Fruit fly (Drosophila melanogaster) whole organism, adult: ENCODE results near the gene CG42762.

ENCODE experiments used
- kay ChIP-seq: fragments of 200-800 bp; sonication (Bioruptor generic); peaks from one replicate; lab custom pipeline; 2016; ENCODE audit warnings: missing biosample characterization, missing genetic modification characterization, borderline replicate concordance
- toe ChIP-seq: fragments of 200-800 bp; sonication (Bioruptor generic); optimal IDR thresholded peaks from 2 replicates; lab custom pipeline; 2016; ENCODE audit warnings: missing biosample characterization, missing genetic modification characterization

DNA sequence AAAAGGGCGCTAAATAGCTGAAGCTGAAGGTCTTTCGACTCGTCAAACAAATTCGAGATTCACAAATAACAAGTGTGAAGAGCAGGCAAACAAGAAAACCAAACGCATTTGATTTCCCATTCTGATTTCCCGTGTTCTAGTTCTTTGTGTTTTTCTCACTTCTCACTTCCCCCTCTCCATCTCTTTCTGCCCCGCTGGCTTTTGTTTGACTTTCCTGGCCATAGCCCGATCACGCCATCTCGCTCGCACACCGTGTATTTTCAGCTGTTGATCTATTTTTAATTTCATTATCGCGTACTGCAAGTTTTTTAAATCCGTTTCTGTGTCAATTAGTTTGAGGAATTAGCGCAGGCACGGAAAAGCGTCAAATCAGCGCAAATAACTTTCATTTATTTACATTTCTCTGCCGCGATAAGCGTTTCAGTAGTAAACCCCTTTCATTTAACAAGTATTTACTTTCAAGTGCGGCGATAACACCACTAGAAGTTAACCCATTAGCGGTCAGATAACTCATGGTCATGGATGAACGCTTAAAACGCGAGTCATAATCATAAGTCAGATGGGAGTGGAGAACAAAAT lies 19.8 kb upstream of the CG42762 start:
- TF ChIP-seq kay (GFP tag; lab: Kevin White, UChicago) = no peak
- peak; percentile 43 for TF ChIP-seq toe
